Fruit fly (Drosophila melanogaster): Measurements from ENCODE around the gene Myc.

The Myc gene

dm6 chrX:3372656-3373268 is at the start of gene Myc:
TSS of gene Myc (plus strand) at chrX:3373159.
- TF ChIP-seq Sin3A (optimal IDR thresholded peaks at IDR 0.05), result no peak
- TF ChIP-seq psq (optimal IDR thresholded peaks at IDR 0.05), result no peak
- no peak for TF ChIP-seq Myc (optimal IDR thresholded peaks at IDR 0.05)
- no peak for TF ChIP-seq ttk (optimal IDR thresholded peaks at IDR 0.05)
- no peak for TF ChIP-seq insv (optimal IDR thresholded peaks at IDR 0.05)
- no peak for TF ChIP-seq h (optimal IDR thresholded peaks at IDR 0.05)

- TF ChIP-seq Myc (optimal IDR thresholded peaks at IDR 0.05), result no peak
- no peak for TF ChIP-seq Sin3A (optimal IDR thresholded peaks at IDR 0.05)
- no peak for TF ChIP-seq insv (optimal IDR thresholded peaks at IDR 0.05)
- TF ChIP-seq psq (optimal IDR thresholded peaks at IDR 0.05), result no peak
- no peak for TF ChIP-seq h (optimal IDR thresholded peaks at IDR 0.05)
- no peak for TF ChIP-seq ttk (optimal IDR thresholded peaks at IDR 0.05)
Measured at dm6 chrX:3328980-3329379, 44.0 kb upstream of the Myc start.

- no peak for TF ChIP-seq ttk (optimal IDR thresholded peaks at IDR 0.05)
- no peak for TF ChIP-seq Sin3A (optimal IDR thresholded peaks at IDR 0.05)
- no peak for TF ChIP-seq psq (optimal IDR thresholded peaks at IDR 0.05)
- no peak for TF ChIP-seq Myc (optimal IDR thresholded peaks at IDR 0.05)
- TF ChIP-seq h (optimal IDR thresholded peaks at IDR 0.05), result no peak
- no peak for TF ChIP-seq insv (optimal IDR thresholded peaks at IDR 0.05)
Measured at dm6 chrX:3332528-3332927, 40.4 kb upstream of the Myc start.

dm6 chrX:3343680-3344079 is 29.3 kb upstream of the Myc start:
- no peak for TF ChIP-seq ttk (optimal IDR thresholded peaks at IDR 0.05)
- TF ChIP-seq Myc (optimal IDR thresholded peaks at IDR 0.05), result no peak
- TF ChIP-seq insv (optimal IDR thresholded peaks at IDR 0.05), result no peak
- no peak for TF ChIP-seq psq (optimal IDR thresholded peaks at IDR 0.05)
- TF ChIP-seq h (optimal IDR thresholded peaks at IDR 0.05), result no peak
- TF ChIP-seq Sin3A (optimal IDR thresholded peaks at IDR 0.05), result no peak

- TF ChIP-seq ttk (optimal IDR thresholded peaks at IDR 0.05), result no peak
- no peak for TF ChIP-seq psq (optimal IDR thresholded peaks at IDR 0.05)
- no peak for TF ChIP-seq Myc (optimal IDR thresholded peaks at IDR 0.05)
- TF ChIP-seq Sin3A (optimal IDR thresholded peaks at IDR 0.05), result no peak
Measured at dm6 chrX:3344439-3345308, 28.3 kb upstream of the Myc start.

- no peak for TF ChIP-seq Myc (optimal IDR thresholded peaks at IDR 0.05)
- TF ChIP-seq Sin3A (optimal IDR thresholded peaks at IDR 0.05), result no peak
- TF ChIP-seq h (optimal IDR thresholded peaks at IDR 0.05), result no peak
- no peak for TF ChIP-seq psq (optimal IDR thresholded peaks at IDR 0.05)
- no peak for TF ChIP-seq insv (optimal IDR thresholded peaks at IDR 0.05)
- TF ChIP-seq ttk (optimal IDR thresholded peaks at IDR 0.05), result no peak
Measured at dm6 chrX:3346643-3347109, 26.3 kb upstream of the Myc start.

dm6 chrX:3349598-3350237 is 23.2 kb upstream of the Myc start:
- TF ChIP-seq insv (optimal IDR thresholded peaks at IDR 0.05) (no peak), h (optimal IDR thresholded peaks at IDR 0.05) (no peak), ttk (optimal IDR thresholded peaks at IDR 0.05) (no peak), psq (optimal IDR thresholded peaks at IDR 0.05) (no peak), Sin3A (optimal IDR thresholded peaks at IDR 0.05) (no peak), Myc (optimal IDR thresholded peaks at IDR 0.05) (no peak)

- TF ChIP-seq psq (optimal IDR thresholded peaks at IDR 0.05), result no peak
- no peak for TF ChIP-seq h (optimal IDR thresholded peaks at IDR 0.05)
- TF ChIP-seq Myc (optimal IDR thresholded peaks at IDR 0.05), result no peak
- TF ChIP-seq insv (optimal IDR thresholded peaks at IDR 0.05), result no peak
- no peak for TF ChIP-seq ttk (optimal IDR thresholded peaks at IDR 0.05)
- TF ChIP-seq Sin3A (optimal IDR thresholded peaks at IDR 0.05), result no peak
Measured at dm6 chrX:3350982-3351381, 22.0 kb upstream of the Myc start.

dm6 chrX:3351560-3351959 is 21.4 kb upstream of the Myc start:
- TF ChIP-seq Sin3A (optimal IDR thresholded peaks at IDR 0.05) (no peak), h (optimal IDR thresholded peaks at IDR 0.05) (no peak), Myc (optimal IDR thresholded peaks at IDR 0.05) (no peak), insv (optimal IDR thresholded peaks at IDR 0.05) (no peak), psq (optimal IDR thresholded peaks at IDR 0.05) (no peak), ttk (optimal IDR thresholded peaks at IDR 0.05) (no peak)

dm6 chrX:3354439-3354838 is 18.5 kb upstream of the Myc start:
- TF ChIP-seq h (optimal IDR thresholded peaks at IDR 0.05), result no peak

dm6 chrX:3355180-3355579 is 17.8 kb upstream of the Myc start:
- TF ChIP-seq ttk (optimal IDR thresholded peaks at IDR 0.05), result no peak
- no peak for TF ChIP-seq h (optimal IDR thresholded peaks at IDR 0.05)
- no peak for TF ChIP-seq psq (optimal IDR thresholded peaks at IDR 0.05)
- no peak for TF ChIP-seq Myc (optimal IDR thresholded peaks at IDR 0.05)
- no peak for TF ChIP-seq insv (optimal IDR thresholded peaks at IDR 0.05)
- TF ChIP-seq Sin3A (optimal IDR thresholded peaks at IDR 0.05), result no peak

- no peak for TF ChIP-seq psq (optimal IDR thresholded peaks at IDR 0.05)
- no peak for TF ChIP-seq ttk (optimal IDR thresholded peaks at IDR 0.05)
- TF ChIP-seq Myc (optimal IDR thresholded peaks at IDR 0.05), result no peak
- TF ChIP-seq h (optimal IDR thresholded peaks at IDR 0.05), result no peak
Measured at dm6 chrX:3356289-3356688, 16.7 kb upstream of the Myc start.

All from Kc167 (cell line).